Worm (Caenorhabditis elegans): ENCODE results near the gene col-170.

The col-170 gene

DNA sequence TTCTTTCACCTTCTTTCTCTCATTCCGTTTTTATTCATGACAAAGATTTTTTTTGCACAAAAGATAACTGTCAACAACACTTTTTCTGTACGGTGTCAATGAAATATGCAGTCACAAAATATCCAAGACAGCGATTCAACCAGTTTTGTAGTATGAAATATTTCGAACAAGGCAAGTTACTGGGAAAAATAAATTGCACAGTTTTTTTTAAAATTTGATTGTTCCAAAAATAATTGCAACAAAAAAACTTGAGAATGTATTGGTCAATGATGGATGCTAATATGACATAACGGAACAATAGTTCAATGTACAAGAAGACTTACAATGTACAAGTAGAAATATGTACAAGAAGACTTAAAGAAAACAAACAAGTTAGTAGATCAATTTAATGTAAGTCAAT lies 14.3 kb downstream of the col-170 start:
- no peak for TF ChIP-seq ceh-45 (GFP tag; IDR thresholded peaks at IDR 0.05)
- no peak for TF ChIP-seq ceh-18 (tag; optimal IDR thresholded peaks at IDR 0.05)
- TF ChIP-seq sdc-2 (tag; optimal IDR thresholded peaks at IDR 0.05) = no peak
- no peak for TF ChIP-seq ama-1 (optimal IDR thresholded peaks at IDR 0.05)
- no peak for TF ChIP-seq Y22D7AL.16 (tag; optimal IDR thresholded peaks at IDR 0.05)
- no peak for TF ChIP-seq K02D7.2 (tag; optimal IDR thresholded peaks at IDR 0.05)
- TF ChIP-seq hlh-30 (tag; optimal IDR thresholded peaks at IDR 0.05; ENCODE audit: insufficient read depth) = no peak
- no peak for TF ChIP-seq fkh-6 (tag; optimal IDR thresholded peaks at IDR 0.05)
- TF ChIP-seq syd-9 (tag; optimal IDR thresholded peaks at IDR 0.05) = no peak
- no peak for TF ChIP-seq nhr-11 (tag; optimal IDR thresholded peaks at IDR 0.05)
- no peak for TF ChIP-seq ceh-34 (tag; optimal IDR thresholded peaks at IDR 0.05)
- TF ChIP-seq pros-1 (tag; optimal IDR thresholded peaks at IDR 0.05) = no peak
- no peak for TF ChIP-seq ahr-1 (tag; optimal IDR thresholded peaks at IDR 0.05)
- TF ChIP-seq eyg-1 (tag; optimal IDR thresholded peaks at IDR 0.05) = no peak
- no peak for TF ChIP-seq zip-5 (tag; optimal IDR thresholded peaks at IDR 0.05)
- TF ChIP-seq tbx-7 (tag; optimal IDR thresholded peaks at IDR 0.05) = no peak
- no peak for TF ChIP-seq madf-2 (tag; optimal IDR thresholded peaks at IDR 0.05)

DNA sequence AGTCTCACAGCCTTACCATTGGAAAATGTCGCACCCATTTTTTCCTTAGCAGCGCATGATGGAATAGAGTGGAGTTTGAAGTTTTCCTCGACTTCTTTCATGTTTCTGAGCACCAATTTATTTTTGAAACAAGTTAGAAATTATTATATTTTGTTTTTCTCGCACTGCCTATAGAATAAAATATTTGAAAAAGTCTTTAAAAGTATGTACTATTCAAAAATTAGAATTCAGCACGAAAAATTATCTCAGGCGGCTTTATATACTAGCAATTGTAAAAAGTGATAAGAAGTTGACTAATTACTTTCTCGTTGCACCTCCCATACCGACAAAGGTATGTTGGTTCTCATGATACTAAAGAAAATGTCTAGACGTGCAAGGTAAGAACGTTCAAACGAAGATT lies 15.5 kb downstream of the col-170 start, which contains the start of gene C03B1.9:
C03B1.9 (minus strand) TSS at position 101 of the 400 bp plus-strand sequence.
- no peak for TF ChIP-seq lin-11 (tag; optimal IDR thresholded peaks at IDR 0.05)
- TF ChIP-seq ama-1 (optimal IDR thresholded peaks at IDR 0.05) = no peak
- no peak for TF ChIP-seq hlh-15 (tag; optimal IDR thresholded peaks at IDR 0.05)
- TF ChIP-seq odd-2 (tag; optimal IDR thresholded peaks at IDR 0.05) = no peak
- no peak for TF ChIP-seq ceh-9 (tag; optimal IDR thresholded peaks at IDR 0.05)
- no peak for TF ChIP-seq unc-42 (tag; optimal IDR thresholded peaks at IDR 0.05)
- no peak for TF ChIP-seq ceh-45 (GFP tag; IDR thresholded peaks at IDR 0.05)
- TF ChIP-seq ceh-48 (tag; optimal IDR thresholded peaks at IDR 0.05) = no peak
- no peak for TF ChIP-seq ceh-31 (tag; optimal IDR thresholded peaks at IDR 0.05)
- TF ChIP-seq ahr-1 (tag; optimal IDR thresholded peaks at IDR 0.05) = no peak
- TF ChIP-seq fkh-10 (GFP tag; optimal IDR thresholded peaks at IDR 0.05) = no peak
- no peak for TF ChIP-seq F13H6.1 (tag; optimal IDR thresholded peaks at IDR 0.05)
- TF ChIP-seq unc-3 (GFP tag; conservative IDR thresholded peaks at IDR 0.05) = no peak
- no peak for TF ChIP-seq unc-3 (tag; optimal IDR thresholded peaks at IDR 0.05)
- TF ChIP-seq pros-1 (tag; optimal IDR thresholded peaks at IDR 0.05) = no peak

ce11 chrX:6350016-6350415 lies 18.5 kb downstream of the col-170 start, which contains the start of gene C03B1.6:
Gene C03B1.6, plus strand, starts transcription at chrX:6350316.
- no peak for TF ChIP-seq pag-3 (tag; optimal IDR thresholded peaks at IDR 0.05; ENCODE audit: borderline replicate concordance)
- TF ChIP-seq fkh-10 (GFP tag; optimal IDR thresholded peaks at IDR 0.05) = no peak
- TF ChIP-seq lim-6 (tag; optimal IDR thresholded peaks at IDR 0.05) = no peak

- no peak for TF ChIP-seq pros-1 (tag; optimal IDR thresholded peaks at IDR 0.05)
- no peak for TF ChIP-seq ceh-31 (tag; optimal IDR thresholded peaks at IDR 0.05)
These were observed 22.3 kb downstream of the col-170 start for ce11 chrX:6353763-6354162.

- TF ChIP-seq ahr-1 (tag; optimal IDR thresholded peaks at IDR 0.05) (no peak), fkh-10 (GFP tag; optimal IDR thresholded peaks at IDR 0.05) (no peak), ceh-9 (tag; optimal IDR thresholded peaks at IDR 0.05) (no peak), ztf-16 (tag; optimal IDR thresholded peaks at IDR 0.05) (no peak), dve-1 (tag; optimal IDR thresholded peaks at IDR 0.05) (no peak), pha-4 (tag; optimal IDR thresholded peaks at IDR 0.05) (no peak), Y22D7AL.16 (tag; optimal IDR thresholded peaks at IDR 0.05) (no peak), ceh-6 (GFP tag; optimal IDR thresholded peaks at IDR 0.05) (no peak), ets-4 (tag; optimal IDR thresholded peaks at IDR 0.05) (no peak), pat-9 (tag; optimal IDR thresholded peaks at IDR 0.05) (no peak), nhr-11 (tag; optimal IDR thresholded peaks at IDR 0.05) (no peak)
These were observed 23.6 kb downstream of the col-170 start, which contains the start of gene C03B1.5 for ce11 chrX:6355030-6355635. Gene C03B1.5, plus strand, starts transcription at chrX:6355585.
